Worm (Caenorhabditis elegans) whole organism, L4 larva: ENCODE results near the gene apa-2.

ENCODE experiments used
- F37D6.2 ChIP-seq: sonication (generic microtip); optimal IDR thresholded peaks from 2 replicates; lab custom pipeline; 2016; ENCODE audit warnings: mild to moderate bottlenecking, missing genetic modification characterization, missing compliant biosample characterization
- R02D3.7 ChIP-seq: fragments of 150-350 bp; sonication (generic microtip); optimal IDR thresholded peaks from 3 replicates; lab custom pipeline; 2014; ENCODE audit warnings: missing biosample characterization, missing genetic modification characterization
- T20F7.1 ChIP-seq: fragments of 200-800 bp; sonication (Bioruptor generic); optimal IDR thresholded peaks from 2 replicates; lab custom pipeline; 2018; ENCODE audit warnings: mild to moderate bottlenecking, missing genetic modification characterization, missing compliant biosample characterization
- Y105C5A.15 ChIP-seq: fragments of 200-800 bp; sonication (Bioruptor generic); IDR thresholded peaks from 2 replicates; pipeline ENCODE4 v1.3.6; 2022; ENCODE audit warnings: missing genetic modification characterization, missing compliant biosample characterization
- Y48G9A.11 ChIP-seq: fragments of 200-800 bp; sonication (Bioruptor generic); IDR thresholded peaks from 2 replicates; pipeline ENCODE4 v1.3.6; 2022; ENCODE audit warnings: missing genetic modification reagents, missing genetic modification characterization, missing compliant biosample characterization
- ZK546.5 ChIP-seq, 2 experiments: sonication (generic microtip); optimal IDR thresholded peaks; 2 replicates each; lab custom pipeline; 2017; ENCODE audit warnings: missing biosample characterization in 2 of 2, missing genetic modification characterization in 2 of 2
- aha-1 ChIP-seq: fragments of 150-350 bp; peaks from one replicate; lab custom pipeline; 2014; ENCODE audit warnings: missing biosample characterization, missing genetic modification characterization
- ceh-28 ChIP-seq: fragments of 150-350 bp; optimal IDR thresholded peaks from 2 replicates; lab custom pipeline; 2014; ENCODE audit warnings: missing biosample characterization, missing genetic modification reagents, missing genetic modification characterization
- ceh-82 ChIP-seq: sonication (generic microtip); optimal IDR thresholded peaks from 2 replicates; lab custom pipeline; 2017; ENCODE audit warnings: missing biosample characterization, missing genetic modification characterization
- daf-16 ChIP-seq, 3 experiments: sonication (generic microtip); optimal IDR thresholded peaks; 2 replicates each; lab custom pipeline; 2016 to 2017; ENCODE audit warnings: missing genetic modification characterization in 3 of 3, missing genetic modification reagents in 3 of 3, mild to moderate bottlenecking in 2 of 3, missing compliant biosample characterization in 2 of 3, missing biosample characterization in 1 of 3, moderate library complexity in 1 of 3
- daf-19 ChIP-seq: fragments of 200-800 bp; sonication (Bioruptor generic); conservative IDR thresholded peaks from 2 replicates; pipeline ENCODE4 v1.3.6; 2022; ENCODE audit warnings: missing genetic modification characterization, missing compliant biosample characterization
- dmd-6 ChIP-seq: fragments of 200-800 bp; sonication (Bioruptor generic); IDR thresholded peaks from 2 replicates; pipeline ENCODE4 v1.3.6; 2022; ENCODE audit warnings: missing genetic modification reagents, missing genetic modification characterization, missing compliant biosample characterization
- dmd-9 ChIP-seq: fragments of 200-800 bp; sonication (Bioruptor generic); IDR thresholded peaks from 2 replicates; pipeline ENCODE4 v1.3.6; 2022; ENCODE audit warnings: missing genetic modification reagents, missing genetic modification characterization, missing compliant biosample characterization
- dve-1 ChIP-seq: sonication (generic microtip); optimal IDR thresholded peaks from 2 replicates; lab custom pipeline; 2017; ENCODE audit warnings: antibody characterized with exemption, mild to moderate bottlenecking, missing genetic modification characterization, missing compliant biosample characterization; ENCODE audit not compliant: insufficient read depth
- egl-43 ChIP-seq: fragments of 200-800 bp; sonication (Bioruptor generic); IDR thresholded peaks from 2 replicates; pipeline ENCODE4 v1.3.6; 2022; ENCODE audit warnings: missing genetic modification reagents, missing genetic modification characterization, missing compliant biosample characterization
- fkh-10 ChIP-seq: fragments of 150-350 bp; optimal IDR thresholded peaks from 2 replicates; lab custom pipeline; 2014; ENCODE audit warnings: missing biosample characterization, missing genetic modification reagents, missing genetic modification characterization
- gei-8 ChIP-seq: fragments of 200-800 bp; sonication (Bioruptor generic); optimal IDR thresholded peaks from 2 replicates; lab custom pipeline; 2018; ENCODE audit warnings: mild to moderate bottlenecking, missing genetic modification characterization, missing compliant biosample characterization
- hif-1 ChIP-seq, 2 experiments: sonication (generic microtip); optimal IDR thresholded peaks; 2 replicates each; lab custom pipeline; 2016 to 2017; ENCODE audit warnings: missing compliant biosample characterization in 2 of 2, missing genetic modification characterization in 2 of 2, missing genetic modification reagents in 2 of 2, missing genotype in 2 of 2, mild to moderate bottlenecking in 1 of 2
- hlh-11 ChIP-seq: fragments of 200-800 bp; sonication (Bioruptor generic); optimal IDR thresholded peaks from 2 replicates; lab custom pipeline; 2018; ENCODE audit warnings: mild to moderate bottlenecking, missing genetic modification characterization, missing compliant biosample characterization
- hmg-1.1 ChIP-seq: fragments of 200-800 bp; sonication (Bioruptor generic); IDR thresholded peaks from 2 replicates; pipeline ENCODE4 v1.3.6; 2022; ENCODE audit warnings: missing genetic modification reagents, missing genetic modification characterization, missing compliant biosample characterization
- jun-1 ChIP-seq: fragments of 150-350 bp; optimal IDR thresholded peaks from 2 replicates; lab custom pipeline; 2014; ENCODE audit warnings: missing biosample characterization, missing genetic modification reagents, missing genetic modification characterization
- lim-7 ChIP-seq: fragments of 200-800 bp; sonication (Bioruptor generic); IDR thresholded peaks from 2 replicates; pipeline ENCODE4 v1.3.6; 2022; ENCODE audit warnings: missing genetic modification characterization, missing compliant biosample characterization
- lin-1 ChIP-seq: fragments of 200-800 bp; sonication (Bioruptor generic); IDR thresholded peaks from 2 replicates; pipeline ENCODE4 v1.3.6; 2022; ENCODE audit warnings: missing genetic modification reagents, missing genetic modification characterization, missing compliant biosample characterization
- lin-13 ChIP-seq: fragments of 150-350 bp; optimal IDR thresholded peaks from 2 replicates; lab custom pipeline; 2014; ENCODE audit warnings: missing biosample characterization, missing genetic modification reagents, missing genetic modification characterization
- lin-38 ChIP-seq: fragments of 200-800 bp; sonication (Bioruptor generic); IDR thresholded peaks from 2 replicates; pipeline ENCODE4 v1.3.6; 2022; ENCODE audit warnings: missing genetic modification reagents, missing genetic modification characterization, missing compliant biosample characterization
- lsy-2 ChIP-seq, 2 experiments: fragments of 150-350 bp in 1 of 2; sonication (generic microtip) in 1 of 2; optimal IDR thresholded peaks; 2 replicates each; lab custom pipeline; 2014 to 2017; ENCODE audit warnings: missing biosample characterization in 2 of 2, missing genetic modification characterization in 2 of 2
- madf-5 ChIP-seq, 2 experiments: fragments of 200-800 bp; sonication (Bioruptor generic); IDR thresholded peaks; 2 replicates each; pipeline ENCODE4 v1.3.6; 2022; ENCODE audit warnings: missing compliant biosample characterization in 2 of 2, missing genetic modification characterization in 2 of 2
- mdl-1 ChIP-seq, 2 experiments: fragments of 150-350 bp in 1 of 2; sonication (generic microtip) in 1 of 2; optimal IDR thresholded peaks; 2 replicates each; lab custom pipeline; 2014 to 2017; ENCODE audit warnings: missing biosample characterization in 2 of 2, missing genetic modification characterization in 2 of 2
- mdt-29 ChIP-seq: fragments of 200-800 bp; sonication (Bioruptor generic); IDR thresholded peaks from 2 replicates; pipeline ENCODE4 v1.3.6; 2022; ENCODE audit warnings: missing genetic modification reagents, missing genetic modification characterization, missing compliant biosample characterization
- mep-1 ChIP-seq: fragments of 150-350 bp; sonication (generic microtip); optimal IDR thresholded peaks from 3 replicates; lab custom pipeline; 2014; ENCODE audit warnings: missing biosample characterization, missing genetic modification characterization
- mxl-3 ChIP-seq: fragments of 200-800 bp; sonication (Bioruptor generic); optimal IDR thresholded peaks from 2 replicates; lab custom pipeline; 2018; ENCODE audit warnings: mild to moderate bottlenecking, missing genetic modification characterization, missing compliant biosample characterization
- nhr-11 ChIP-seq: fragments of 150-350 bp; optimal IDR thresholded peaks from 2 replicates; lab custom pipeline; 2014; ENCODE audit warnings: missing biosample characterization, missing genetic modification characterization
- nhr-237 ChIP-seq: sonication (generic microtip); optimal IDR thresholded peaks from 2 replicates; lab custom pipeline; 2017; ENCODE audit warnings: missing biosample characterization, missing genetic modification characterization
- nhr-25 ChIP-seq: sonication (generic microtip); optimal IDR thresholded peaks from 2 replicates; lab custom pipeline; 2017; ENCODE audit warnings: missing genetic modification characterization, mild to moderate bottlenecking, missing compliant biosample characterization, antibody characterized with exemption, moderate library complexity, borderline replicate concordance; ENCODE audit not compliant: insufficient read depth
- nhr-48 ChIP-seq: sonication (generic microtip); optimal IDR thresholded peaks from 2 replicates; lab custom pipeline; 2016; ENCODE audit warnings: mild to moderate bottlenecking, missing genetic modification characterization, missing compliant biosample characterization
- nhr-6 ChIP-seq: fragments of 150-350 bp; optimal IDR thresholded peaks from 2 replicates; lab custom pipeline; 2014; ENCODE audit warnings: missing biosample characterization, missing genetic modification characterization
- pha-4 ChIP-seq, 2 experiments: fragments of 150-350 bp in 1 of 2; fragments of 200-800 bp in 1 of 2; sonication (Bioruptor generic) in 1 of 2; IDR thresholded peaks in 1 of 2; optimal IDR thresholded peaks in 1 of 2; 2 replicates each; pipeline versions ENCODE4 v1.3.6 to Lab custom; 2014 to 2022; ENCODE audit warnings: missing genetic modification characterization in 2 of 2, missing genetic modification reagents in 2 of 2, missing biosample characterization in 1 of 2, missing compliant biosample characterization in 1 of 2
- php-3 ChIP-seq: fragments of 200-800 bp; sonication (Bioruptor generic); IDR thresholded peaks from 2 replicates; pipeline ENCODE4 v1.3.6; 2022; ENCODE audit warnings: missing genetic modification reagents, missing genetic modification characterization, missing compliant biosample characterization
- rbr-2 ChIP-seq: sonication (generic microtip); optimal IDR thresholded peaks from 2 replicates; lab custom pipeline; 2016; ENCODE audit warnings: missing genotype, missing genetic modification characterization, missing compliant biosample characterization
- set-16 ChIP-seq: fragments of 200-800 bp; sonication (Bioruptor generic); IDR thresholded peaks from 2 replicates; pipeline ENCODE4 v1.3.6; 2022; ENCODE audit warnings: missing genetic modification reagents, missing genetic modification characterization, missing compliant biosample characterization
- skn-1 ChIP-seq: fragments of 150-350 bp; optimal IDR thresholded peaks from 2 replicates; lab custom pipeline; 2014; ENCODE audit warnings: missing biosample characterization, missing genetic modification characterization
- tag-97 ChIP-seq: fragments of 200-800 bp; sonication (Bioruptor generic); IDR thresholded peaks from 2 replicates; pipeline ENCODE4 v1.3.6; 2022; ENCODE audit warnings: missing genetic modification characterization, missing compliant biosample characterization
- unc-62 ChIP-seq, 3 experiments: fragments of 150-350 bp in 1 of 3; sonication (generic microtip); optimal IDR thresholded peaks in 2 of 3; peaks in 1 of 3; 1 replicate in 1 of 3; 2 replicates in 2 of 3; lab custom pipeline; 2014 to 2017; ENCODE audit warnings: missing biosample characterization in 3 of 3, missing genetic modification characterization in 3 of 3, missing genetic modification reagents in 3 of 3, missing genotype in 1 of 3
- zag-1 ChIP-seq: fragments of 150-350 bp; optimal IDR thresholded peaks from 2 replicates; lab custom pipeline; 2014; ENCODE audit warnings: missing biosample characterization, missing genetic modification characterization
- zfp-2 ChIP-seq: sonication (generic microtip); optimal IDR thresholded peaks from 2 replicates; lab custom pipeline; 2016; ENCODE audit warnings: mild to moderate bottlenecking, missing genetic modification characterization, missing compliant biosample characterization
- zip-2 ChIP-seq: fragments of 150-350 bp; optimal IDR thresholded peaks from 2 replicates; lab custom pipeline; 2014; ENCODE audit warnings: missing biosample characterization, missing genetic modification characterization
- ztf-7 ChIP-seq: fragments of 150-350 bp; optimal IDR thresholded peaks from 2 replicates; lab custom pipeline; 2014; ENCODE audit warnings: missing biosample characterization, missing genetic modification characterization

Gene apa-2

ce11 chrX:9337832-9338231, 643 bp upstream of the apa-2 start (continued):
- TF ChIP-seq unc-62 (GFP tag; optimal IDR thresholded peaks at IDR 0.05 in 1 of 2; lab: Kevin White, UChicago) (peak in 1 of 2 experiments; percentile 73), unc-62 (tag; optimal IDR thresholded peaks at IDR 0.05; lab: Kevin White, UChicago) (no peak), hif-1 (tag; optimal IDR thresholded peaks at IDR 0.05; lab: Kevin White, UChicago) (no peak), F37D6.2 (tag; lab: Kevin White, UChicago) (peak; percentile 53), lsy-2 (tag; optimal IDR thresholded peaks at IDR 0.05; lab: Kevin White, UChicago) (peak in 1 of 2 experiments; percentile 15), egl-43 (GFP tag; lab: Robert Waterston, UW) (no peak), madf-5 (GFP tag; IDR thresholded peaks at IDR 0.05; lab: Robert Waterston, UW) (0 out of 4 replicates have a peak, but pooled peaks of 1 of the 2 experiments have one; percentile 58), dve-1 (tag; lab: Kevin White, UChicago) (no peak), nhr-48 (tag; lab: Kevin White, UChicago) (no peak), tag-97 (no peak), lin-1 (GFP tag; lab: Robert Waterston, UW) (no peak), R02D3.7 (no peak), skn-1 (tag; lab: Kevin White, UChicago) (no peak), ZK546.5 (tag; optimal IDR thresholded peaks at IDR 0.05; lab: Kevin White, UChicago) (no peak), Y105C5A.15 (GFP tag; lab: Robert Waterston, UW) (no peak), Y48G9A.11 (no peak), ceh-82 (tag; lab: Kevin White, UChicago) (no peak), ceh-28 (peak; percentile 23), lin-38 (no peak), nhr-25 (tag; lab: Kevin White, UChicago) (no peak), set-16 (GFP tag; lab: Robert Waterston, UW) (no peak; the same call in none of the 2 replicates), fkh-10 (GFP tag; lab: Kevin White, UChicago) (peak; percentile 36), php-3 (GFP tag; lab: Robert Waterston, UW) (no peak), daf-19 (GFP tag; lab: Robert Waterston, UW) (no peak), lim-7 (GFP tag; lab: Robert Waterston, UW) (0 out of 2 replicates have a peak, but pooled peaks have one; percentile 23)

DNA sequence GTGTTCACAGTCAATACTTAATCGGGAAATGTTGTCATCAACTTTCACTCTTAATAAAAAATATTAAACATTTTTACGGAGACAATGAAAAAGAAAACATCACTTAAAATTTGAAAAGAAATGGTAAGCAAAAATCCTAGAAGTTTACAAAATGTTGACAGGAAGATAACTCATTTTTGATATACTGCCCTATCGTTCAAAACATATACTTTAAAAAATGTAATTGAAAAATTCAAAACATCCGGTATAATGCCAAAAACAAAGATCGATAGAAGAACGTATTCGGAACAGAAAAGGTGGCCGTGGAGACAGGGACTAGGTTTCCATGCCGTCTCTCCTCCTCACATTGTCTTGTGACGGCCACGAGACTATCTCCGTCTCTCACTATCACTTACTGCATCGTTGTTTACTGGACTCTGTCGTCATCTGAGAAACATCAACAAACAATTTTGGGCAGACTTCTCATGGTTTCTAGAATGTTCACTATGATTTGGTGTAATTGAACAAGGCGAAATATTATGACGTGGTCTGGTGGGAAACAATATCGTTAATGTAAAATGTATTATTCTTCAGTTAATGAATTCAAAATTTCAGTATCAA, 9.0 kb downstream of the apa-2 start, which contains the start of gene oga-1:
TSS of gene oga-1 (minus strand) at position 51 of the 600 bp plus-strand sequence.
- TF ChIP-seq zfp-2 (tag; lab: Kevin White, UChicago) (no peak), nhr-6 (tag; lab: Kevin White, UChicago) (peak; percentile 87), jun-1 (tag; lab: Kevin White, UChicago) (no peak), mep-1 (no peak), daf-19 (GFP tag; lab: Robert Waterston, UW) (no peak), hmg-1.1 (peak; percentile 76), lin-13 (GFP tag; lab: Kevin White, UChicago) (peak; percentile 52), ZK546.5 (tag; optimal IDR thresholded peaks at IDR 0.05; lab: Kevin White, UChicago) (no peak), ztf-7 (peak; percentile 76), mdl-1 (tag; optimal IDR thresholded peaks at IDR 0.05; lab: Kevin White, UChicago) (peak; percentile 90 to 97), mdt-29 (peak; percentile 95), dve-1 (tag; lab: Kevin White, UChicago) (peak; percentile 84), daf-16 (GFP tag; optimal IDR thresholded peaks at IDR 0.05; lab: Kevin White, UChicago) (no peak), daf-16 (tag; optimal IDR thresholded peaks at IDR 0.05; lab: Kevin White, UChicago) (peak; percentile 98), dmd-9 (GFP tag; lab: Robert Waterston, UW) (peak; percentile 24; the same call in 1 of the 2 replicates), gei-8 (GFP tag; lab: Kevin White, UChicago) (no peak), hlh-11 (tag; lab: Kevin White, UChicago) (peak; percentile 95), aha-1 (tag; lab: Kevin White, UChicago) (peak; percentile 83), dmd-6 (GFP tag; lab: Robert Waterston, UW) (peak; percentile 85), rbr-2 (peak; percentile 55), mxl-3 (GFP tag; lab: Kevin White, UChicago) (peak; percentile 77), php-3 (GFP tag; lab: Robert Waterston, UW) (no peak), nhr-237 (tag; lab: Kevin White, UChicago) (no peak), pha-4 (GFP tag; IDR thresholded peaks at IDR 0.05; lab: Robert Waterston, UW) (no peak), pha-4 (tag; optimal IDR thresholded peaks at IDR 0.05; lab: Kevin White, UChicago) (peak; percentile 91), tag-97 (no peak), skn-1 (tag; lab: Kevin White, UChicago) (no peak), zip-2 (tag; lab: Kevin White, UChicago) (peak; percentile 16), T20F7.1 (GFP tag; lab: Kevin White, UChicago) (peak; percentile 66), zag-1 (tag; lab: Kevin White, UChicago) (no peak), nhr-11 (tag; lab: Kevin White, UChicago) (peak; percentile 91)
